Worm (Caenorhabditis elegans): ENCODE measurements around the gene cyp-25A3.

DNA sequence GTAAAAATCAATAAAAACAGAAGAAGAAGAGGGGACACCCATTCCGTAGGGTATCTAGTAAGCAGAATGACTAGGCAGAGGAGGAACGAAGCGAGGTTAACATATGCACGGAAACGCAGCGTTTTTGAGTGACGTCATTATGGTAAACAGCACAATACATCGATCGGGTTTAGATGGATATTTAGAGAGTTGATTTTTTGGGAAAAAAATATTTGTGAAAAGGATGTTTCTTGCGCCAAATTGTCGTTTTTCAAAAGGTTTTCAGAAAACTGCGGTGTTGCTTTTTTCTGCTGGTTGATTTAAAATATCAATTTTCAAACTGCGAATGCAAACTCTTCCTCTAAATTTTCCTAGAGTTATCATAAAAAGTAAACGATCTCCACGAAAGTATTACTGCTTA, 8.2 kb downstream of the cyp-25A3 start, which contains the start of gene C36A4.10:
- TF ChIP-seq nhr-11 (tag; optimal IDR thresholded peaks at IDR 0.05), result no peak
- no peak for TF ChIP-seq R02D3.7 (tag; optimal IDR thresholded peaks at IDR 0.05)
- no peak for TF ChIP-seq elt-1 (tag; optimal IDR thresholded peaks at IDR 0.05)

Data from whole organism, L2 larva.